Fruit fly (Drosophila melanogaster) whole organism, embryonic: ENCODE measurements around the gene Gss1.
A peak's percentile ranks its signal among the peaks of the same experiment; 100 is the strongest.

ENCODE experiments used
- B-H1 ChIP-seq: fragments of 200-800 bp; sonication (Bioruptor generic); IDR thresholded peaks from 3 replicates; pipeline ENCODE4 v1.3.6; 2022; ENCODE audit warnings: missing biosample characterization, missing genetic modification characterization
- Blimp-1 ChIP-seq: fragments of 200-800 bp; sonication (Bioruptor generic); optimal IDR thresholded peaks from 3 replicates; lab custom pipeline; 2018; ENCODE audit warnings: missing biosample characterization, missing genetic modification characterization, mild to moderate bottlenecking, moderate library complexity, missing genetic modification reagents
- C15 ChIP-seq: fragments of 200-800 bp; sonication (Bioruptor generic); IDR thresholded peaks from 3 replicates; pipeline ENCODE4 v1.3.6; 2022; ENCODE audit warnings: missing biosample characterization, missing genetic modification characterization
- CG10366 ChIP-seq: fragments of 200-800 bp; sonication (Bioruptor generic); IDR thresholded peaks from 2 replicates; pipeline ENCODE4 v1.3.6; 2022; ENCODE audit warnings: missing biosample characterization, missing genetic modification characterization
- CG10462 ChIP-seq: fragments of 200-800 bp; sonication (Bioruptor generic); optimal IDR thresholded peaks from 2 replicates; lab custom pipeline; 2016; ENCODE audit warnings: missing biosample characterization, missing genetic modification characterization
- CG12155 ChIP-seq: fragments of 200-800 bp; sonication (Bioruptor generic); optimal IDR thresholded peaks from 3 replicates; lab custom pipeline; 2016; ENCODE audit warnings: missing biosample characterization, missing genetic modification characterization
- CG13424 ChIP-seq: fragments of 200-800 bp; sonication (Bioruptor generic); optimal IDR thresholded peaks from 2 replicates; lab custom pipeline; 2019; ENCODE audit warnings: missing biosample characterization, mild to moderate bottlenecking, missing genetic modification characterization, moderate library complexity
- CG17568 ChIP-seq: fragments of 200-800 bp; sonication (Bioruptor generic); optimal IDR thresholded peaks from 2 replicates; lab custom pipeline; 2018; ENCODE audit warnings: missing biosample characterization, mild to moderate bottlenecking, missing genetic modification characterization, moderate library complexity
- CG2712 ChIP-seq: fragments of 200-800 bp; optimal IDR thresholded peaks from 3 replicates; lab custom pipeline; 2019; ENCODE audit warnings: missing biosample characterization, mild to moderate bottlenecking, missing genetic modification characterization, moderate library complexity
- CG2875 ChIP-seq: fragments of 200-800 bp; sonication (Bioruptor generic); optimal IDR thresholded peaks from 2 replicates; lab custom pipeline; 2017; ENCODE audit warnings: missing biosample characterization, mild to moderate bottlenecking, missing genetic modification characterization, missing genetic modification reagents
- CG30403 ChIP-seq: fragments of 200-800 bp; sonication (Bioruptor generic); optimal IDR thresholded peaks from 3 replicates; lab custom pipeline; 2016; ENCODE audit warnings: missing biosample characterization, missing genetic modification characterization
- CG30431 ChIP-seq: fragments of 200-800 bp; sonication (Bioruptor generic); optimal IDR thresholded peaks from 2 replicates; lab custom pipeline; 2017; ENCODE audit warnings: missing biosample characterization, missing genetic modification characterization
- CG3163 ChIP-seq: fragments of 200-800 bp; sonication (Bioruptor generic); optimal IDR thresholded peaks from 3 replicates; lab custom pipeline; 2016; ENCODE audit warnings: missing biosample characterization, missing genetic modification characterization
- CG6654 ChIP-seq: fragments of 200-800 bp; sonication (Bioruptor generic); optimal IDR thresholded peaks from 2 replicates; lab custom pipeline; 2017; ENCODE audit warnings: missing biosample characterization, mild to moderate bottlenecking, missing genetic modification characterization
- CG6683 ChIP-seq: fragments of 200-800 bp; sonication (Bioruptor generic); optimal IDR thresholded peaks from 2 replicates; lab custom pipeline; 2017; ENCODE audit warnings: missing biosample characterization, mild to moderate bottlenecking, missing genetic modification characterization, missing genetic modification reagents
- CG7357 ChIP-seq: fragments of 200-800 bp; sonication (Bioruptor generic); IDR thresholded peaks from 3 replicates; pipeline ENCODE4 v1.3.6; 2022; ENCODE audit warnings: missing biosample characterization, missing genetic modification characterization
- CG8388 ChIP-seq: fragments of 200-800 bp; sonication (Bioruptor generic); optimal IDR thresholded peaks from 2 replicates; lab custom pipeline; 2019; ENCODE audit warnings: missing biosample characterization, mild to moderate bottlenecking, missing genetic modification characterization, moderate library complexity
- CG9609 ChIP-seq: fragments of 200-800 bp; sonication (Bioruptor generic); optimal IDR thresholded peaks from 3 replicates; lab custom pipeline; 2016; ENCODE audit warnings: missing biosample characterization, missing genetic modification characterization
- CG9817 ChIP-seq: fragments of 200-800 bp; sonication (Bioruptor generic); optimal IDR thresholded peaks from 2 replicates; lab custom pipeline; 2018; ENCODE audit warnings: missing biosample characterization, mild to moderate bottlenecking, missing genetic modification characterization, moderate library complexity
- Chrac-16 ChIP-seq: fragments of 200-800 bp; sonication (Bioruptor generic); optimal IDR thresholded peaks from 3 replicates; lab custom pipeline; 2016; ENCODE audit warnings: missing biosample characterization, missing genetic modification characterization
- CoRest ChIP-seq: fragments of 200-800 bp; sonication (Bioruptor generic); optimal IDR thresholded peaks from 3 replicates; lab custom pipeline; 2018; ENCODE audit warnings: missing biosample characterization, mild to moderate bottlenecking, missing genetic modification characterization, moderate library complexity
- Dek ChIP-seq: fragments of 200-800 bp; sonication (Bioruptor generic); optimal IDR thresholded peaks from 3 replicates; lab custom pipeline; 2019; ENCODE audit warnings: missing biosample characterization, mild to moderate bottlenecking, missing genetic modification characterization, moderate library complexity
- Ets97D ChIP-seq: fragments of 200-800 bp; sonication (Bioruptor generic); optimal IDR thresholded peaks from 3 replicates; lab custom pipeline; 2016; ENCODE audit warnings: missing biosample characterization, missing genetic modification characterization
- Fer2 ChIP-seq: fragments of 200-800 bp; sonication (Bioruptor generic); optimal IDR thresholded peaks from 2 replicates; lab custom pipeline; 2018; ENCODE audit warnings: missing biosample characterization, mild to moderate bottlenecking, missing genetic modification characterization, moderate library complexity
- HLH3B ChIP-seq: fragments of 200-800 bp; sonication (Bioruptor generic); IDR thresholded peaks from 2 replicates; pipeline ENCODE4 v1.3.6; 2022; ENCODE audit warnings: missing biosample characterization, missing genetic modification characterization
- HLH4C ChIP-seq: fragments of 200-800 bp; sonication (Bioruptor generic); IDR thresholded peaks from 3 replicates; pipeline ENCODE4 v1.3.6; 2022; ENCODE audit warnings: missing biosample characterization, missing genetic modification characterization; ENCODE audit not compliant: partially characterized antibody
- Nf-YC ChIP-seq: fragments of 200-800 bp; optimal IDR thresholded peaks from 3 replicates; lab custom pipeline; 2019; ENCODE audit warnings: missing biosample characterization, mild to moderate bottlenecking, missing genetic modification characterization, moderate library complexity
- Poxn ChIP-seq: fragments of 200-800 bp; sonication (Bioruptor generic); IDR thresholded peaks from 2 replicates; pipeline ENCODE4 v1.3.6; 2022; ENCODE audit warnings: missing biosample characterization, missing genetic modification characterization
- YL-1 ChIP-seq: fragments of 200-800 bp; sonication (Bioruptor generic); optimal IDR thresholded peaks from 3 replicates; lab custom pipeline; 2017; ENCODE audit warnings: missing biosample characterization, mild to moderate bottlenecking, missing genetic modification characterization
- ato ChIP-seq: fragments of 200-800 bp; sonication (Bioruptor generic); IDR thresholded peaks from 2 replicates; pipeline ENCODE4 v1.3.6; 2022; ENCODE audit warnings: missing biosample characterization, missing genetic modification characterization; ENCODE audit not compliant: partially characterized antibody
- bcd ChIP-seq: fragments of 200-800 bp; sonication (Bioruptor generic); optimal IDR thresholded peaks from 2 replicates; lab custom pipeline; 2017; ENCODE audit warnings: missing biosample characterization, mild to moderate bottlenecking, missing genetic modification characterization
- crc ChIP-seq: fragments of 200-800 bp; sonication (Bioruptor generic); optimal IDR thresholded peaks from 2 replicates; lab custom pipeline; 2016; ENCODE audit warnings: missing biosample characterization, missing genetic modification characterization
- dimm ChIP-seq: fragments of 200-800 bp; sonication (Bioruptor generic); IDR thresholded peaks from 2 replicates; pipeline ENCODE4 v1.3.6; 2022; ENCODE audit warnings: missing biosample characterization, missing genetic modification characterization
- dm ChIP-seq: fragments of 200-800 bp; sonication (Bioruptor generic); optimal IDR thresholded peaks from 3 replicates; lab custom pipeline; 2016; ENCODE audit warnings: missing biosample characterization, missing genetic modification characterization
- esg ChIP-seq: fragments of 200-800 bp; sonication (Bioruptor generic); conservative IDR thresholded peaks from 2 replicates; pipeline ENCODE4 v1.3.6; 2022; ENCODE audit warnings: missing biosample characterization, missing genetic modification characterization
- hb ChIP-seq: fragments of 200-800 bp; sonication (Bioruptor generic); IDR thresholded peaks from 3 replicates; pipeline ENCODE4 v1.3.6; 2022; ENCODE audit warnings: missing biosample characterization, missing genetic modification characterization; ENCODE audit not compliant: partially characterized antibody
- hbn ChIP-seq: fragments of 200-800 bp; sonication (Bioruptor generic); IDR thresholded peaks from 2 replicates; pipeline ENCODE4 v1.3.6; 2022; ENCODE audit warnings: missing biosample characterization, missing genetic modification characterization; ENCODE audit not compliant: partially characterized antibody
- jing ChIP-seq: fragments of 200-800 bp; sonication (Bioruptor generic); optimal IDR thresholded peaks from 2 replicates; lab custom pipeline; 2018; ENCODE audit warnings: missing biosample characterization, mild to moderate bottlenecking, missing genetic modification characterization
- lola ChIP-seq, 3 experiments: fragments of >200 bp in 2 of 3; fragments of 200-800 bp in 1 of 3; sonication (Bioruptor generic) in 1 of 3; optimal IDR thresholded peaks; 2 replicates each; lab custom pipeline; 2017 to 2019; ENCODE audit warnings: missing biosample characterization in 3 of 3, missing genetic modification characterization in 3 of 3, mild to moderate bottlenecking in 1 of 3, moderate library complexity in 1 of 3
- luna ChIP-seq: fragments of 200-800 bp; sonication (Bioruptor generic); optimal IDR thresholded peaks from 2 replicates; lab custom pipeline; 2016; ENCODE audit warnings: missing biosample characterization, missing genetic modification characterization
- pan ChIP-seq, 4 experiments: fragments of >200 bp in 3 of 4; fragments of 200-800 bp in 1 of 4; sonication (Bioruptor generic) in 1 of 4; optimal IDR thresholded peaks in 3 of 4; IDR thresholded peaks in 1 of 4; 2 replicates each; pipeline versions ENCODE4 v1.3.6 to Lab custom; 2017 to 2022; ENCODE audit warnings: missing biosample characterization in 2 of 4, missing genetic modification characterization in 2 of 4, mixed read lengths in 1 of 4
- pfk ChIP-seq: fragments of 200-800 bp; sonication (Bioruptor generic); optimal IDR thresholded peaks from 2 replicates; lab custom pipeline; 2018; ENCODE audit warnings: missing biosample characterization, mild to moderate bottlenecking, missing genetic modification characterization, moderate library complexity
- run ChIP-seq: fragments of 200-800 bp; sonication (Bioruptor generic); optimal IDR thresholded peaks from 3 replicates; lab custom pipeline; 2018; ENCODE audit warnings: missing biosample characterization, mild to moderate bottlenecking, missing genetic modification characterization
- salm ChIP-seq: fragments of 200-800 bp; sonication (Bioruptor generic); optimal IDR thresholded peaks from 2 replicates; lab custom pipeline; 2018; ENCODE audit warnings: missing biosample characterization, mild to moderate bottlenecking, missing genetic modification characterization
- slp2 ChIP-seq: fragments of 200-800 bp; sonication (Bioruptor generic); optimal IDR thresholded peaks from 2 replicates; lab custom pipeline; 2016; ENCODE audit warnings: missing biosample characterization, missing genetic modification characterization
- tgo ChIP-seq: fragments of 200-800 bp; sonication (Bioruptor generic); IDR thresholded peaks from 3 replicates; pipeline ENCODE4 v1.3.6; 2022; ENCODE audit warnings: missing biosample characterization, missing genetic modification characterization
- wor ChIP-seq: fragments of 200-800 bp; sonication (Bioruptor generic); IDR thresholded peaks from 2 replicates; pipeline ENCODE4 v1.3.6; 2022; ENCODE audit warnings: missing biosample characterization, missing genetic modification characterization
- yki ChIP-seq: fragments of >200 bp; optimal IDR thresholded peaks from 3 replicates; lab custom pipeline; 2018
- zfh2 ChIP-seq: fragments of 200-800 bp; sonication (Bioruptor generic); optimal IDR thresholded peaks from 2 replicates; lab custom pipeline; 2016; ENCODE audit warnings: missing biosample characterization, missing genetic modification characterization

The Gss1 gene

DNA sequence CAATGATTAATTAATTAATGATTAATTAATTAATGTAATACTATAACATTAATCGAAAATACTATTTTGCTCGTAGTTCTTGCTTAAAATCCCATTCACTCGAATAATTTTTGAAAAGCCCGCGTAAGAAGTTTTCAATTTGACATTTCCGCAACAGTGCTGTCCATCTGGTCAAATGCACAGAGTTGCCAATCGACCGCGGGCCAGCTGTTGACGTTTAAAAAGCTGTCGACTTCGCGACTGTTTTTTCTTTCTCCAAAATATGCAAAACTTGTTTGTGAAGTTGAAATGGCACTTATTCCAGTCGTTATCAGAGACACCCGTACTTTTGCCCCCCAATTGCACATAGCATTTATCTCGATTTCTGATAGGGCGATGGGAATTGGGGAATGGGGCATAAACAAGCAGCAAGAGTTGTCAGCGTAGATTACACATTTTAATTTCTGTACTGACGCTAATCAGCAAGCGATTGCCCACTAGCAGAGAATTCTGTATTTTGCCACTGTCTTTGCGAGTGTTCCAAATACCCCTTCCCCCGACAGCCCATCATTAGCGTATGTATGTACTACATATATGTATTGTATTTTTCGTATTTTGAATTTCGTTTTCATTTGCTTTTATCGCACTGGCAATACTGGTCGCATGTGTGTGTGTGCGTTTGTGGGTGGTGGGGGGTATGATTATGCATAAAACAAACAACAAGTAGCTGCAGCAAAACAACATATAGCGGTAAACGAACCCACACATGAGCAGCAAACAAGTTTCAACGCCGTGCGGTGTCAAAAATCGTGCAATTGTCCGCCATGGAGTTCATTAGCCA is 32.7 kb upstream of the Gss1 start, which contains the start of gene Srx (continued):
- TF ChIP-seq Chrac-16 (GFP tag; lab: Kevin White, UChicago) (no peak), hbn (GFP tag; lab: Robert Waterston, UW) (0 out of 2 replicates have a peak, but pooled peaks have one; percentile 13), CG17568 (no peak), C15 (GFP tag; lab: Robert Waterston, UW) (no peak), CG6654 (no peak), zfh2 (peak; percentile 12), Dek (peak; percentile 8), bcd (GFP tag; lab: Kevin White, UChicago) (peak; percentile 2), CG2712 (tag; lab: Kevin White, UChicago) (no peak), CG10462 (GFP tag; lab: Kevin White, UChicago) (no peak), pfk (GFP tag; lab: Kevin White, UChicago) (no peak), CG10366 (GFP tag; lab: Robert Waterston, UW) (no peak), CG3163 (GFP tag; lab: Kevin White, UChicago) (no peak), yki (no peak), CG8388 (no peak), YL-1 (GFP tag; lab: Kevin White, UChicago) (no peak), CG6683 (GFP tag; lab: Kevin White, UChicago) (no peak), CG13424 (tag; lab: Kevin White, UChicago) (peak; percentile 44), wor (no peak), tgo (GFP tag; lab: Robert Waterston, UW) (no peak), CoRest (tag; lab: Kevin White, UChicago) (peak; percentile 41), CG7357 (no peak), hb (no peak), CG12155 (GFP tag; lab: Kevin White, UChicago) (no peak), CG2875 (GFP tag; lab: Kevin White, UChicago) (no peak), luna (GFP tag; lab: Kevin White, UChicago) (no peak), HLH4C (no peak), CG30431 (GFP tag; lab: Kevin White, UChicago) (no peak), CG9609 (peak; percentile 11), slp2 (GFP tag; lab: Kevin White, UChicago) (no peak), esg (no peak), dm (no peak), crc (GFP tag; lab: Kevin White, UChicago) (no peak), jing (GFP tag; lab: Kevin White, UChicago) (no peak), lola (GFP tag; optimal IDR thresholded peaks at IDR 0.05; lab: Kevin White, UChicago) (no peak), ato (GFP tag; lab: Robert Waterston, UW) (no peak), Blimp-1 (GFP tag; lab: Kevin White, UChicago) (peak; percentile 29), dimm (GFP tag; lab: Robert Waterston, UW) (no peak), salm (tag; lab: Kevin White, UChicago) (no peak), Nf-YC (tag; lab: Kevin White, UChicago) (peak; percentile 67), CG9817 (tag; lab: Kevin White, UChicago) (peak; percentile 54), pan (optimal IDR thresholded peaks at IDR 0.05; lab: Kevin White, UChicago) (no peak), pan (GFP tag; optimal IDR thresholded peaks at IDR 0.05 in 1 of 2, IDR thresholded peaks at IDR 0.05 in 1 of 2) (no peak), run (tag; lab: Kevin White, UChicago) (no peak), Poxn (no peak), Fer2 (tag; lab: Kevin White, UChicago) (no peak), HLH3B (no peak), Ets97D (GFP tag; lab: Kevin White, UChicago) (peak; percentile 66), B-H1 (GFP tag; lab: Robert Waterston, UW) (no peak), CG30403 (GFP tag; lab: Kevin White, UChicago) (peak; percentile 28)
